Worm (Caenorhabditis elegans): Measurements from ENCODE around the gene pno-1.

DNA sequence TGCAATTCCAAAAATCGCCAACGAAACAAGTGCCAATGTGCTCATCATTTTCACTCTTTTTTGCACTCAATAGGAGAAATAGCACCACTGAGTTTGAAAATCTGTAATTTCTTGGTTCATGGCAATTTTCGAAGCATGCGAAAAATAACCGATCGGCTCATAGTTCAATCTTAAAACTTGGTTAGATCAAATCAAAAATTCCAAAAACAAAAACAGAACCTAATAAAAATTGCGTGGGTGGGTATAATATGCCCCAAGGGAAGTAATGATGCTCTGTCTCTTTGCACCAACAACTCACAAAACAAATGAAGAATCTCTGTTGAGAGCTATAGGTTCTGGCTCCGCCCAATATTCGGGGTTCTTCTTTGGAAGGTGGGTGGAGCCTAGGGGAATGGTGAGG lies 50.8 kb downstream of the pno-1 start, which contains the start of gene nlp-11:
- TF ChIP-seq nfya-1 (tag; optimal IDR thresholded peaks at IDR 0.05; ENCODE audit: insufficient read depth) (no peak), fkh-10 (GFP tag; optimal IDR thresholded peaks at IDR 0.05) (no peak), ama-1 (optimal IDR thresholded peaks at IDR 0.05) (no peak), ztf-11 (tag; optimal IDR thresholded peaks at IDR 0.05) (no peak), ztf-4 (tag; optimal IDR thresholded peaks at IDR 0.05) (no peak)

Data from whole organism, L3 larva.